Worm (Caenorhabditis elegans) whole organism, L3 larva: Measurements from ENCODE around the gene F10D7.3.

ENCODE experiments used
- R02D3.7 ChIP-seq: fragments of 150-350 bp; optimal IDR thresholded peaks from 2 replicates; lab custom pipeline; 2014; ENCODE audit warnings: missing biosample characterization, missing genetic modification characterization
- ZK546.5 ChIP-seq: sonication (generic microtip); optimal IDR thresholded peaks from 2 replicates; lab custom pipeline; 2017; ENCODE audit warnings: missing biosample characterization, missing genetic modification characterization
- aly-2 ChIP-seq: fragments of 150-350 bp; optimal IDR thresholded peaks from 2 replicates; lab custom pipeline; 2014; ENCODE audit warnings: missing biosample characterization, missing genetic modification characterization
- ama-1 ChIP-seq: fragments of 150-350 bp; optimal IDR thresholded peaks from 2 replicates; lab custom pipeline; 2018
- ceh-9 ChIP-seq: sonication (generic microtip); optimal IDR thresholded peaks from 2 replicates; lab custom pipeline; 2018; ENCODE audit warnings: missing biosample characterization, missing genetic modification characterization
- daf-12 ChIP-seq: fragments of 150-350 bp; optimal IDR thresholded peaks from 2 replicates; lab custom pipeline; 2014; ENCODE audit warnings: missing biosample characterization, missing genetic modification reagents, missing genetic modification characterization
- egl-27 ChIP-seq: sonication (generic microtip); optimal IDR thresholded peaks from 4 replicates; lab custom pipeline; 2017; ENCODE audit warnings: missing biosample characterization, missing genetic modification reagents, missing genetic modification characterization
- egl-5 ChIP-seq: fragments of 150-350 bp; optimal IDR thresholded peaks from 2 replicates; lab custom pipeline; 2017; ENCODE audit warnings: missing biosample characterization, missing genetic modification reagents, missing genetic modification characterization, inconsistent platforms
- elt-1 ChIP-seq: fragments of 150-350 bp; optimal IDR thresholded peaks from 2 replicates; lab custom pipeline; 2014; ENCODE audit warnings: missing biosample characterization, missing genetic modification characterization
- elt-2 ChIP-seq: sonication (generic microtip); optimal IDR thresholded peaks from 2 replicates; lab custom pipeline; 2016; ENCODE audit warnings: missing genetic modification reagents, mild to moderate bottlenecking, missing genetic modification characterization, missing compliant biosample characterization
- elt-3 ChIP-seq, 3 experiments: fragments of 150-350 bp in 1 of 3; sonication (generic microtip) in 2 of 3; optimal IDR thresholded peaks; 2 replicates in 2 of 3; 4 replicates in 1 of 3; lab custom pipeline; 2014 to 2017; ENCODE audit warnings: missing biosample characterization in 3 of 3, missing genetic modification characterization in 3 of 3
- eor-1 ChIP-seq, 2 experiments: fragments of 150-350 bp; optimal IDR thresholded peaks; 2 replicates each; lab custom pipeline; 2014 to 2018; ENCODE audit warnings: missing biosample characterization in 2 of 2, missing genetic modification characterization in 2 of 2
- fkh-10 ChIP-seq: sonication (generic microtip); optimal IDR thresholded peaks from 2 replicates; lab custom pipeline; 2017; ENCODE audit warnings: missing biosample characterization, missing genetic modification reagents, missing genetic modification characterization
- fos-1 ChIP-seq: fragments of 150-350 bp; optimal IDR thresholded peaks from 2 replicates; lab custom pipeline; 2014; ENCODE audit warnings: missing biosample characterization, missing genetic modification characterization
- hmg-11 ChIP-seq: sonication (generic microtip); optimal IDR thresholded peaks from 2 replicates; lab custom pipeline; 2016; ENCODE audit warnings: missing genetic modification characterization, missing compliant biosample characterization
- jun-1 ChIP-seq: fragments of 150-350 bp; optimal IDR thresholded peaks from 2 replicates; lab custom pipeline; 2014; ENCODE audit warnings: missing biosample characterization, missing genetic modification reagents, missing genetic modification characterization
- lin-15B ChIP-seq: fragments of 150-350 bp; optimal IDR thresholded peaks from 2 replicates; lab custom pipeline; 2014; ENCODE audit warnings: missing biosample characterization, missing genetic modification characterization
- lin-39 ChIP-seq: fragments of 150-350 bp; optimal IDR thresholded peaks from 2 replicates; lab custom pipeline; 2018; ENCODE audit warnings: missing biosample characterization, missing genetic modification reagents, missing genetic modification characterization
- mml-1 ChIP-seq: fragments of 150-350 bp; sonication (generic microtip); optimal IDR thresholded peaks from 3 replicates; lab custom pipeline; 2014; ENCODE audit warnings: missing biosample characterization, missing genetic modification characterization
- nfya-1 ChIP-seq: sonication (generic microtip); optimal IDR thresholded peaks from 2 replicates; lab custom pipeline; 2017; ENCODE audit warnings: missing genetic modification characterization, mild to moderate bottlenecking, missing compliant biosample characterization, antibody characterized with exemption, moderate library complexity; ENCODE audit not compliant: insufficient read depth
- nhr-23 ChIP-seq: fragments of 150-350 bp; optimal IDR thresholded peaks from 2 replicates; lab custom pipeline; 2014; ENCODE audit warnings: missing biosample characterization, missing genetic modification reagents, missing genetic modification characterization
- nhr-237 ChIP-seq: fragments of 150-350 bp; optimal IDR thresholded peaks from 2 replicates; lab custom pipeline; 2014; ENCODE audit warnings: missing biosample characterization, missing genetic modification characterization
- nhr-25 ChIP-seq: sonication (generic microtip); optimal IDR thresholded peaks from 2 replicates; lab custom pipeline; 2017; ENCODE audit warnings: missing biosample characterization, missing genetic modification characterization
- nhr-28 ChIP-seq: fragments of 150-350 bp; optimal IDR thresholded peaks from 2 replicates; lab custom pipeline; 2014; ENCODE audit warnings: missing biosample characterization, missing genetic modification characterization
- nhr-43 ChIP-seq: sonication (generic microtip); optimal IDR thresholded peaks from 2 replicates; lab custom pipeline; 2016; ENCODE audit warnings: mild to moderate bottlenecking, missing genetic modification characterization, missing compliant biosample characterization; ENCODE audit not compliant: poor library complexity, severe bottlenecking
- nhr-67 ChIP-seq: fragments of 150-350 bp; optimal IDR thresholded peaks from 2 replicates; lab custom pipeline; 2014; ENCODE audit warnings: missing biosample characterization, missing genetic modification characterization
- nhr-76 ChIP-seq: fragments of 150-350 bp; sonication (generic microtip); optimal IDR thresholded peaks from 5 replicates; lab custom pipeline; 2014; ENCODE audit warnings: missing biosample characterization, missing genetic modification characterization
- nhr-77 ChIP-seq: fragments of 150-350 bp; optimal IDR thresholded peaks from 2 replicates; lab custom pipeline; 2014; ENCODE audit warnings: missing biosample characterization, missing genetic modification characterization
- pha-4 ChIP-seq: fragments of 150-350 bp; optimal IDR thresholded peaks from 2 replicates; lab custom pipeline; 2014; ENCODE audit warnings: missing biosample characterization, missing genetic modification reagents, missing genetic modification characterization
- pqm-1 ChIP-seq: fragments of 150-350 bp; optimal IDR thresholded peaks from 2 replicates; lab custom pipeline; 2017; ENCODE audit warnings: missing biosample characterization, missing genetic modification characterization, inconsistent platforms
- sea-2 ChIP-seq: fragments of 150-350 bp; sonication (generic microtip); optimal IDR thresholded peaks from 4 replicates; lab custom pipeline; 2014; ENCODE audit warnings: missing biosample characterization, missing genetic modification reagents, missing genetic modification characterization
- snpc-4 ChIP-seq: fragments of 150-350 bp; optimal IDR thresholded peaks from 2 replicates; lab custom pipeline; 2014; ENCODE audit warnings: missing biosample characterization, missing genetic modification characterization
- tbx-2 ChIP-seq: sonication (generic microtip); optimal IDR thresholded peaks from 2 replicates; lab custom pipeline; 2016; ENCODE audit warnings: mild to moderate bottlenecking, missing genetic modification characterization, missing compliant biosample characterization
- unc-39 ChIP-seq: sonication (generic microtip); optimal IDR thresholded peaks from 4 replicates; lab custom pipeline; 2017; ENCODE audit warnings: missing biosample characterization, missing genetic modification characterization
- zag-1 ChIP-seq: fragments of 150-350 bp; optimal IDR thresholded peaks from 2 replicates; lab custom pipeline; 2014; ENCODE audit warnings: missing biosample characterization, missing genetic modification characterization
- ztf-11 ChIP-seq: fragments of 150-350 bp; optimal IDR thresholded peaks from 2 replicates; lab custom pipeline; 2014; ENCODE audit warnings: missing biosample characterization, missing genetic modification characterization
- ztf-4 ChIP-seq: fragments of 150-350 bp; optimal IDR thresholded peaks from 2 replicates; lab custom pipeline; 2014; ENCODE audit warnings: missing biosample characterization, missing genetic modification characterization

The F10D7.3 gene

ce11 chrX:17417505-17418004 is 43.1 kb upstream of the F10D7.3 start:
- TF ChIP-seq nhr-25 (tag; lab: Kevin White, UChicago) (peak; percentile 2), nhr-237 (tag; lab: Kevin White, UChicago) (no peak), nhr-28 (tag; lab: Kevin White, UChicago) (no peak)

ce11 chrX:17413868-17414267 is 39.4 kb upstream of the F10D7.3 start, which contains the start of gene crb-1:
Gene crb-1, minus strand, starts transcription at chrX:17414014.
- TF ChIP-seq elt-1 (tag; lab: Kevin White, UChicago): no peak
- TF ChIP-seq lin-39 (tag; lab: Kevin White, UChicago): no peak
- no peak for TF ChIP-seq daf-12
- TF ChIP-seq nfya-1 (tag; lab: Kevin White, UChicago): no peak
- no peak for TF ChIP-seq lin-15B

ce11 chrX:17412642-17413041 is 38.2 kb upstream of the F10D7.3 start:
- TF ChIP-seq ZK546.5: no peak
- TF ChIP-seq unc-39 (tag; lab: Kevin White, UChicago): no peak
- no peak for TF ChIP-seq ceh-9 (tag; lab: Kevin White, UChicago)
- TF ChIP-seq hmg-11 (tag; lab: Kevin White, UChicago): no peak
- no peak for TF ChIP-seq pqm-1
- TF ChIP-seq jun-1 (tag; lab: Kevin White, UChicago): no peak
- no peak for TF ChIP-seq ztf-11 (tag; lab: Kevin White, UChicago)
- TF ChIP-seq egl-27 (tag; lab: Kevin White, UChicago): no peak
- no peak for TF ChIP-seq nhr-25 (tag; lab: Kevin White, UChicago)
- no peak for TF ChIP-seq nhr-76 (tag; lab: Kevin White, UChicago)
- no peak for TF ChIP-seq lin-15B
- TF ChIP-seq eor-1 (tag; optimal IDR thresholded peaks at IDR 0.05; lab: Kevin White, UChicago): no peak
- TF ChIP-seq nhr-28 (tag; lab: Kevin White, UChicago): no peak
- no peak for TF ChIP-seq tbx-2 (tag; lab: Kevin White, UChicago)
- TF ChIP-seq snpc-4 (tag; lab: Kevin White, UChicago): no peak
- TF ChIP-seq, all 47 proteins: peak for 0

ce11 chrX:17408855-17409254 is 34.4 kb upstream of the F10D7.3 start:
- no peak for TF ChIP-seq ceh-9 (tag; lab: Kevin White, UChicago)
- no peak for TF ChIP-seq eor-1 (tag; optimal IDR thresholded peaks at IDR 0.05; lab: Kevin White, UChicago)
- peak; percentile 83 for TF ChIP-seq R02D3.7 (tag; lab: Kevin White, UChicago)
- TF ChIP-seq pqm-1: no peak
- no peak for TF ChIP-seq egl-5
- TF ChIP-seq nhr-23 (tag; lab: Kevin White, UChicago): no peak
- peak; percentile 57 for TF ChIP-seq pha-4 (tag; lab: Kevin White, UChicago)
- TF ChIP-seq sea-2 (GFP tag; lab: Kevin White, UChicago): no peak
- TF ChIP-seq fos-1 (tag; lab: Kevin White, UChicago): no peak
- no peak for TF ChIP-seq nhr-43 (tag; lab: Kevin White, UChicago)
- TF ChIP-seq, all 47 proteins: peak for 2

DNA sequence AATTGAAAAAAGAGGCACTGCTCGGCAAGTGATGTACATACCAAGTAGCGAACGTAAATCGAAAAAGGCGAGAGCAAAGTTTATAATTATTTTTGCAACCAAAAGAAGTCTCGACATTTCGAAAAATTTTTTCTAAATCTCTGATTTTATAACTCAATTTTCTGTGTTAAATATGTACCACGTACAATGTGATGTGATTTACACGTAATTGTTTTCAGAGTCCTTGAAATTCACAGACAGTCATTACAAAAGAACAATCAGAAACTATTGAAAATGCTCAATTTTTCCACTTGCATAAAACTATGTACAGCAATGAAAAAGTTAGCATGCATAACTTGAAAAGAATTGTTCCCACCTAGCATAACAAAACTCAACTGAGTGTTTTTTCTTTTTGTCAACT is 28.6 kb upstream of the F10D7.3 start:
- TF ChIP-seq unc-39 (tag; lab: Kevin White, UChicago): no peak
- no peak for TF ChIP-seq elt-3 (tag; optimal IDR thresholded peaks at IDR 0.05; lab: Kevin White, UChicago)
- TF ChIP-seq tbx-2 (tag; lab: Kevin White, UChicago): no peak
- no peak for TF ChIP-seq pha-4 (tag; lab: Kevin White, UChicago)
- no peak for TF ChIP-seq ama-1 (lab: Kevin White, UChicago)
- no peak for TF ChIP-seq elt-2
- TF ChIP-seq nhr-77 (tag; lab: Kevin White, UChicago): no peak
- no peak for TF ChIP-seq snpc-4 (tag; lab: Kevin White, UChicago)
- TF ChIP-seq aly-2 (tag; lab: Kevin White, UChicago): no peak
- no peak for TF ChIP-seq mml-1 (tag; lab: Kevin White, UChicago)
- TF ChIP-seq egl-27 (tag; lab: Kevin White, UChicago): no peak
- no peak for TF ChIP-seq zag-1 (tag; lab: Kevin White, UChicago)
- no peak for TF ChIP-seq fkh-10
- TF ChIP-seq nhr-237 (tag; lab: Kevin White, UChicago): no peak
- TF ChIP-seq ztf-4: no peak
- no peak for TF ChIP-seq nhr-67 (tag; lab: Kevin White, UChicago)
- TF ChIP-seq nhr-43 (tag; lab: Kevin White, UChicago): no peak
- no peak for TF ChIP-seq sea-2 (GFP tag; lab: Kevin White, UChicago)
- no peak for TF ChIP-seq pqm-1
